Worm (Caenorhabditis elegans) whole organism, midembryonic: ENCODE measurements around the gene srh-55.

Source experiments
- T22C8.4 ChIP-seq: fragments of 200-800 bp; sonication (Bioruptor generic); IDR thresholded peaks from 2 replicates; pipeline ENCODE4 v1.3.6; 2022; ENCODE audit warnings: missing genetic modification characterization, missing compliant biosample characterization
- cog-1 ChIP-seq: sonication (generic microtip); optimal IDR thresholded peaks from 2 replicates; lab custom pipeline; 2016; ENCODE audit warnings: missing genetic modification characterization, missing compliant biosample characterization
- flt-1 ChIP-seq: fragments of 200-800 bp; sonication (Bioruptor generic); IDR thresholded peaks from 2 replicates; pipeline ENCODE4 v1.3.6; 2022; ENCODE audit warnings: missing genetic modification characterization, missing compliant biosample characterization
- klf-2 ChIP-seq: fragments of 200-800 bp; sonication (Bioruptor generic); conservative IDR thresholded peaks from 2 replicates; pipeline ENCODE4 v1.3.6; 2022; ENCODE audit warnings: missing genetic modification reagents, missing genetic modification characterization, missing compliant biosample characterization
- med-1 ChIP-seq: sonication (generic microtip); optimal IDR thresholded peaks from 2 replicates; lab custom pipeline; 2017; ENCODE audit warnings: missing genetic modification characterization, mild to moderate bottlenecking, missing compliant biosample characterization, antibody characterized with exemption, missing genetic modification reagents; ENCODE audit not compliant: insufficient read depth
- ref-1 ChIP-seq: fragments of 200-800 bp; sonication (Bioruptor generic); conservative IDR thresholded peaks from 2 replicates; pipeline ENCODE4 v1.3.6; 2022; ENCODE audit warnings: missing genetic modification reagents, missing genetic modification characterization, missing compliant biosample characterization
- tab-1 ChIP-seq: fragments of 200-800 bp; sonication (Bioruptor generic); IDR thresholded peaks from 2 replicates; pipeline ENCODE4 v1.3.6; 2022; ENCODE audit warnings: missing genetic modification characterization, missing compliant biosample characterization

DNA sequence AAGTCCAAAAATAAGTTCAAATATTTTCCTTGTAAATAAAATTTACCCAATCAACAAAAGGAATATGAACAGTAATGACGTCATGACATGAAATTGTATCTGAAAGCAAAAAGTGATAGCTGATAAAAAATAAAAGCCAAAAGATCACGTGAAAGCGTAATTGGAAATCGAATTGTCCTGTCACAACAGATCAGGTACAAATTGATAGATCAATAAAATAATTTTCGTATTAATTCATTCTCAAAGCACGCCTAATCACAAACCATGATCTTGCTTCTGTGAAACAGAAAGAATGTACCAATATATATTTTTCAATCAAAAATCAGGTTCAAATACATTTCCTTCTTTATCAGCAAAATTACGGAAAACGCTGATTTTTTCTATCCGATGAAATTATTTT, 33.9 kb upstream of the srh-55 start, which contains the start of gene flor-1:
- no peak for TF ChIP-seq ref-1
- no peak for TF ChIP-seq med-1 (GFP tag; lab: Kevin White, UChicago)
- no peak for TF ChIP-seq flt-1
- TF ChIP-seq T22C8.4 (GFP tag; lab: Robert Waterston, UW): no peak
- TF ChIP-seq klf-2 (GFP tag; lab: Robert Waterston, UW): no peak
- no peak for TF ChIP-seq cog-1 (tag; lab: Kevin White, UChicago)
- TF ChIP-seq tab-1 (GFP tag; lab: Robert Waterston, UW): no peak
